Worm (Caenorhabditis elegans) whole organism, L1 larva: Measurements from ENCODE around the gene str-12.
"Not testable (repeated sequence)": the region's sequence is repeated elsewhere in the genome, so short reads cannot be mapped to it uniquely, and the experiment has no call there.

Experiments
- ceh-82 ChIP-seq, 3 experiments: fragments of 150-350 bp in 1 of 3; sonication (generic microtip) in 2 of 3; optimal IDR thresholded peaks; 2 replicates each; lab custom pipeline; 2014 to 2017; ENCODE audit warnings: missing biosample characterization in 3 of 3, missing genetic modification characterization in 3 of 3
- efl-1 ChIP-seq, 4 experiments: fragments of 150-350 bp; optimal IDR thresholded peaks in 3 of 4; peaks in 1 of 4; 1 replicate in 1 of 4; 2 replicates in 3 of 4; lab custom pipeline; 2014; ENCODE audit warnings: missing biosample characterization in 2 of 4, missing genetic modification characterization in 2 of 4, missing genetic modification reagents in 2 of 4
- egl-27 ChIP-seq, 2 experiments: fragments of 150-350 bp in 1 of 2; sonication (generic microtip); optimal IDR thresholded peaks; 3 replicates each; lab custom pipeline; 2017 to 2018; ENCODE audit warnings: missing biosample characterization in 2 of 2, missing genetic modification characterization in 2 of 2, missing genetic modification reagents in 2 of 2
- elt-3 ChIP-seq, 6 experiments: fragments of 150-350 bp in 1 of 6; sonication (generic microtip); optimal IDR thresholded peaks; 2 replicates each; lab custom pipeline; 2017 to 2018; ENCODE audit warnings: missing biosample characterization in 6 of 6, missing genetic modification characterization in 6 of 6, inconsistent platforms in 1 of 6
- ets-5 ChIP-seq: fragments of 200-800 bp; sonication (Bioruptor generic); IDR thresholded peaks from 2 replicates; pipeline ENCODE4 v1.3.6; 2022; ENCODE audit warnings: missing genetic modification characterization, missing compliant biosample characterization
- fkh-8 ChIP-seq: sonication (generic microtip); optimal IDR thresholded peaks from 2 replicates; lab custom pipeline; 2016; ENCODE audit warnings: mild to moderate bottlenecking, missing genetic modification characterization, missing compliant biosample characterization
- hlh-4 ChIP-seq: sonication (generic microtip); optimal IDR thresholded peaks from 2 replicates; lab custom pipeline; 2016; ENCODE audit warnings: mild to moderate bottlenecking, missing genetic modification characterization, missing compliant biosample characterization
- hpl-2 ChIP-seq: fragments of 150-350 bp; optimal IDR thresholded peaks from 2 replicates; lab custom pipeline; 2014; ENCODE audit warnings: missing biosample characterization, missing genetic modification reagents, missing genetic modification characterization
- irx-1 ChIP-seq: sonication (generic microtip); optimal IDR thresholded peaks from 2 replicates; lab custom pipeline; 2016; ENCODE audit warnings: missing genetic modification characterization, missing compliant biosample characterization
- isw-1 ChIP-seq: fragments of 200-800 bp; sonication (Bioruptor generic); IDR thresholded peaks from 2 replicates; pipeline ENCODE4 v1.3.6; 2022; ENCODE audit warnings: missing genetic modification characterization, missing compliant biosample characterization
- lin-14 ChIP-seq: fragments of 200-800 bp; sonication (Bioruptor generic); optimal IDR thresholded peaks from 2 replicates; lab custom pipeline; 2018; ENCODE audit warnings: mild to moderate bottlenecking, missing genetic modification characterization, moderate library complexity, missing compliant biosample characterization
- lin-35 ChIP-seq, 2 experiments: fragments of 150-350 bp; optimal IDR thresholded peaks; 2 replicates each; lab custom pipeline; 2014; ENCODE audit warnings: missing biosample characterization in 2 of 2, missing genetic modification characterization in 2 of 2, missing genetic modification reagents in 2 of 2
- lir-3 ChIP-seq: sonication (generic microtip); optimal IDR thresholded peaks from 2 replicates; lab custom pipeline; 2016; ENCODE audit warnings: mild to moderate bottlenecking, missing genetic modification characterization, moderate library complexity, missing compliant biosample characterization; ENCODE audit not compliant: poor library complexity
- mdl-1 ChIP-seq, 2 experiments: fragments of 150-350 bp; optimal IDR thresholded peaks; 2 replicates each; lab custom pipeline; 2014 to 2017; ENCODE audit warnings: missing biosample characterization in 2 of 2, missing genetic modification characterization in 2 of 2, inconsistent platforms in 1 of 2
- nhr-12 ChIP-seq: sonication (generic microtip); optimal IDR thresholded peaks from 2 replicates; lab custom pipeline; 2017; ENCODE audit warnings: missing biosample characterization, missing genetic modification characterization
- nhr-84 ChIP-seq: sonication (generic microtip); optimal IDR thresholded peaks from 2 replicates; lab custom pipeline; 2017; ENCODE audit warnings: missing biosample characterization, missing genetic modification characterization
- pax-3 ChIP-seq: fragments of 200-800 bp; sonication (Bioruptor generic); optimal IDR thresholded peaks from 2 replicates; lab custom pipeline; 2018; ENCODE audit warnings: mild to moderate bottlenecking, missing genetic modification characterization, moderate library complexity, missing compliant biosample characterization
- pqm-1 ChIP-seq: sonication (generic microtip); optimal IDR thresholded peaks from 3 replicates; lab custom pipeline; 2017; ENCODE audit warnings: missing biosample characterization, missing genetic modification characterization
- snu-23 ChIP-seq: sonication (generic microtip); optimal IDR thresholded peaks from 2 replicates; lab custom pipeline; 2016; ENCODE audit warnings: missing genetic modification characterization, missing compliant biosample characterization
- sup-37 ChIP-seq: fragments of 200-800 bp; sonication (Bioruptor generic); optimal IDR thresholded peaks from 2 replicates; lab custom pipeline; 2018; ENCODE audit warnings: mild to moderate bottlenecking, missing genetic modification characterization, missing compliant biosample characterization
- swsn-7 ChIP-seq: sonication (generic microtip); optimal IDR thresholded peaks from 2 replicates; lab custom pipeline; 2016; ENCODE audit warnings: missing genetic modification characterization, missing compliant biosample characterization
- tlp-1 ChIP-seq: fragments of 150-350 bp; optimal IDR thresholded peaks from 2 replicates; lab custom pipeline; 2014; ENCODE audit warnings: missing biosample characterization, missing genetic modification characterization
- unc-30 ChIP-seq: sonication (generic microtip); optimal IDR thresholded peaks from 2 replicates; lab custom pipeline; 2017; ENCODE audit warnings: missing biosample characterization, missing genetic modification characterization
- unc-62 ChIP-seq: fragments of 150-350 bp; optimal IDR thresholded peaks from 2 replicates; lab custom pipeline; 2014; ENCODE audit warnings: missing biosample characterization, missing genetic modification reagents, missing genetic modification characterization
- unc-86 ChIP-seq: sonication (generic microtip); optimal IDR thresholded peaks from 2 replicates; lab custom pipeline; 2016; ENCODE audit warnings: missing genetic modification characterization, missing compliant biosample characterization
- vab-15 ChIP-seq: sonication (generic microtip); optimal IDR thresholded peaks from 2 replicates; lab custom pipeline; 2017; ENCODE audit warnings: missing genotype, mild to moderate bottlenecking, missing genetic modification characterization, missing compliant biosample characterization

Gene str-12

ce11 chrV:15625561-15625960 is 14.9 kb downstream of the str-12 start, which contains the start of gene C55A1.11:
C55A1.11 (plus strand) TSS chrV:15625861.
- TF ChIP-seq efl-1 (optimal IDR thresholded peaks at IDR 0.05; lab: Kevin White, UChicago), result no peak
- peak in 1 of 2 experiments; percentile 32 for TF ChIP-seq efl-1 (GFP tag; optimal IDR thresholded peaks at IDR 0.05 in 1 of 2; lab: Kevin White, UChicago)
- no peak for TF ChIP-seq ets-5 (GFP tag; lab: Robert Waterston, UW)

- TF ChIP-seq swsn-7 (tag; lab: Kevin White, UChicago) (no peak), pax-3 (tag; lab: Kevin White, UChicago) (no peak), irx-1 (tag; lab: Kevin White, UChicago) (no peak), ceh-82 (tag; optimal IDR thresholded peaks at IDR 0.05; lab: Kevin White, UChicago) (no peak), pqm-1 (tag; lab: Kevin White, UChicago) (no peak), hlh-4 (tag; lab: Kevin White, UChicago) (no peak), nhr-12 (tag; lab: Kevin White, UChicago) (no peak), tlp-1 (tag; lab: Kevin White, UChicago) (no peak), lin-35 (GFP tag; optimal IDR thresholded peaks at IDR 0.05; lab: Kevin White, UChicago) (no peak), mdl-1 (tag; optimal IDR thresholded peaks at IDR 0.05; lab: Kevin White, UChicago) (no peak), snu-23 (GFP tag; lab: Kevin White, UChicago) (no peak)
Observed at ce11 chrV:15629543-15629942, 18.9 kb downstream of the str-12 start, which contains the start of gene str-248. str-248 (minus strand) TSS chrV:15629643.

ce11 chrV:15638853-15639252 is 28.2 kb downstream of the str-12 start, which contains the start of gene srz-44:
srz-44 (minus strand) TSS chrV:15638953.
- TF ChIP-seq isw-1 (GFP tag; lab: Robert Waterston, UW) (no peak), hpl-2 (GFP tag; lab: Kevin White, UChicago) (no peak), lin-35 (GFP tag; optimal IDR thresholded peaks at IDR 0.05; lab: Kevin White, UChicago) (no peak), sup-37 (GFP tag; lab: Kevin White, UChicago) (no peak)

ce11 chrV:15643192-15643591 is 32.5 kb downstream of the str-12 start, which contains the start of gene C55A1.4:
C55A1.4 (minus strand) TSS chrV:15643292.
- not testable (repeated sequence) for TF ChIP-seq lin-14 (GFP tag; lab: Kevin White, UChicago); nhr-12 (tag; lab: Kevin White, UChicago); egl-27 (tag; optimal IDR thresholded peaks at IDR 0.05; lab: Kevin White, UChicago)
- TF ChIP-seq, all 84 proteins: peak for 0; not testable (repeated sequence) for 84

DNA sequence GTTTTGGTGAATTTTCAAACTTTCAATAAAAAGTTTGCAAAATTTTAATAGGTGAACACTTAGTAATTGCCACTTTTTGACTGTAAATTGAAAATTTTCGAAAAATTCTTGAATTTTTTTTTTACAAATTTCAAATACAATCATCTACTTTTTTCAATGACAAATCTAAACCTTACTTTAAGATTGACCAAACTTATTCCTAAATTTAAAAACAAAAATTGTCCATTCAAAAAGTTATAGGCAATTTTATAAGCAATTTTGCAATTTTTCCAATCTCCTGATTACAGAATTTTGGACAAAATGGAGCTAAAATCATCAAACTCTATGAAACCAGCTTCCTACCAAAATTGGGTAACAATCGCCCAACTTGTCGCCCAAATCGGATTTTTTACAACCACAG is 33.9 kb downstream of the str-12 start, which contains the start of gene str-23:
str-23 (plus strand) TSS at position 301 of the 400 bp plus-strand sequence.
- no peak for TF ChIP-seq ets-5 (GFP tag; lab: Robert Waterston, UW)
- no peak for TF ChIP-seq vab-15 (tag; lab: Kevin White, UChicago)

DNA sequence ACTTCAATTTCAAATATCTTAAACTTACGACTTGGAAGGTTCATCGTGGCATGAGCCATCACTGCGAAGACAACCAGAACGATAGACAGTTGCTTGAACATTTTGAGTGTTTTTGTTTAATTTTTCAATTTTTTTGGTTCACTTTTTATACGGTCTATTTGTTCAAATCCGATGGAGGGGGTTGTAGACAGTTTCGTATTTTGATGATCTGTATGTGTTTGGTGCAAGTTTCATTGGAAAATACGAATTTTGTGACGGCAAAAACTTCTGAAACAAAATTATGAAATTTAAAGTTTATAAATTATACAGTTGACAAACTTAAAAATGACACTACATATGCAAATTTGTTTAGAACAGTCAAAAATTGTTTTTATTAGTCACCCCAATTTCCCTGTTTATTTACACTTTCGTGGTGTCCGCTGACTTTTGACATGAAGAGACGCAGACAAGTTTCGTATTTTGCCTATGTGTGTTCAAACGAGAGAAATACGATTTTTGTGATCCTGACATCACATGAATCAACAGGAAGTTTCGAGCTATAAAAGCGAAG is 36.9 kb downstream of the str-12 start, which contains the start of the genes C55A1.7 and C55A1.6:
C55A1.7 (minus strand) TSS at position 101 of the 550 bp plus-strand sequence.
C55A1.6 (plus strand) TSS at position 500 of the 550 bp plus-strand sequence.
- not testable (repeated sequence) for TF ChIP-seq elt-3 (tag; optimal IDR thresholded peaks at IDR 0.05; lab: Kevin White, UChicago); nhr-84; pqm-1 (tag; lab: Kevin White, UChicago)

- TF ChIP-seq lir-3 (tag; lab: Kevin White, UChicago), result no peak
- TF ChIP-seq unc-86 (tag; lab: Kevin White, UChicago), result no peak
- TF ChIP-seq unc-30, result no peak
- TF ChIP-seq fkh-8 (tag; lab: Kevin White, UChicago), result peak; percentile 11
- TF ChIP-seq unc-62, result no peak
- TF ChIP-seq nhr-84, result no peak
- TF ChIP-seq, all 84 proteins: peak for 1
Observed at ce11 chrV:15650167-15650566, 39.5 kb downstream of the str-12 start, which contains the start of gene sru-42. sru-42 (plus strand) TSS chrV:15650467.
